Worm (Caenorhabditis elegans): ENCODE measurements around the gene atx-2.

atx-2 gene

DNA sequence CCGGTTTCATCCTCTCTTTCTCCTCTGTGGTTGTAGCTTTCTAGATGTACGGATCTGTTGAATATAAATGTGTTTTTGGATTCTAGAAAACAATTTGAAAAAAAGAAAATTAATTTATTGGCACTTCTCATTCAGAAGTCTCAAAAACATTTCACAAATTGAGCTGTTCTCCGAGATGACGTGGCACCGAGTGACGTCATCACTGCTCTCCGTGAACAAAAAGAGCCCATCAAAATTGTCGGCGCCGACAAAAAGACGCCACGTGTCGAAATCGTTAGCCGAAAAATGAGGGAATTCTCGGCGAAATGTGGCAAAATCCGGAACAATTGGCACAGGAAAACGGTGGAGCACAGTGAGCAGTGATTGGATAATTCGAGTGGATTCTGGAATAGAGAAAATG, 39.5 kb upstream of the atx-2 start:
- TF ChIP-seq fkh-10 (GFP tag; optimal IDR thresholded peaks at IDR 0.05), result no peak
- no peak for TF ChIP-seq ztf-11 (tag; optimal IDR thresholded peaks at IDR 0.05)
- TF ChIP-seq jun-1 (tag; optimal IDR thresholded peaks at IDR 0.05), result no peak
- no peak for TF ChIP-seq hmg-11 (tag; optimal IDR thresholded peaks at IDR 0.05)
- TF ChIP-seq ceh-9 (tag; optimal IDR thresholded peaks at IDR 0.05), result no peak
- no peak for TF ChIP-seq lin-39 (tag; optimal IDR thresholded peaks at IDR 0.05)
- no peak for TF ChIP-seq elt-1 (tag; optimal IDR thresholded peaks at IDR 0.05)
- TF ChIP-seq ceh-28 (tag; optimal IDR thresholded peaks at IDR 0.05), result no peak
- no peak for TF ChIP-seq nfya-1 (tag; optimal IDR thresholded peaks at IDR 0.05; ENCODE audit: insufficient read depth)
- TF ChIP-seq skn-1 (tag; optimal IDR thresholded peaks at IDR 0.05), result no peak
- TF ChIP-seq ceh-82 (tag; optimal IDR thresholded peaks at IDR 0.05), result no peak
- TF ChIP-seq elt-3 (tag; optimal IDR thresholded peaks at IDR 0.05), result no peak
- no peak for TF ChIP-seq aly-2 (tag; optimal IDR thresholded peaks at IDR 0.05)
- TF ChIP-seq elt-2 (tag; optimal IDR thresholded peaks at IDR 0.05), result no peak
- no peak for TF ChIP-seq tbx-2 (tag; optimal IDR thresholded peaks at IDR 0.05)

DNA sequence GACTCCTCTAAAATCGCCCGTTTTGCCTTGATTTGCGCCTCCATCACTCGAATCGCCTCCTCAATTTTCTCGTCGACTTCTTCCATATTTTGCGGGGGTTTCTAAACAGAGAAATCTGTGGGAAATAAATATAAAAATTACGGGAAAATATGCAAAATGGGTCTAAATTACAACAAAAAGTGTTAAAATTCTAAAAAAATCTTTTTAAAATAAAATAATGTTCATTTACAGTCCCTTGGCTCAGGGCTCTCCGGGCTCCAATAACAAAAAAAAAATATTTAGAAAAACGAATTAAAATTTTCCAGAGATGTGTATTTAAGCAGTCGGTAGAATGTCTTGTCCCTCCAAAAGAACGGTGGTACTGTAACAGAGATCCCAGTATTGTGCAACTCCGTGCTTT, 37.3 kb upstream of the atx-2 start, which contains the start of gene M03C11.6:
M03C11.6 (minus strand) TSS at position 101 of the 400 bp plus-strand sequence.
- TF ChIP-seq lin-15B (tag; optimal IDR thresholded peaks at IDR 0.05) (no peak), pqm-1 (tag; optimal IDR thresholded peaks at IDR 0.05) (no peak), nhr-12 (tag; optimal IDR thresholded peaks at IDR 0.05) (no peak), nhr-43 (tag; optimal IDR thresholded peaks at IDR 0.05; ENCODE audit: poor library complexity, severe bottlenecking) (no peak), mml-1 (tag; optimal IDR thresholded peaks at IDR 0.05) (no peak), fos-1 (tag; optimal IDR thresholded peaks at IDR 0.05) (no peak), nhr-25 (tag; optimal IDR thresholded peaks at IDR 0.05) (no peak), ceh-9 (tag; optimal IDR thresholded peaks at IDR 0.05) (no peak), skn-1 (tag; optimal IDR thresholded peaks at IDR 0.05) (no peak), unc-39 (tag; optimal IDR thresholded peaks at IDR 0.05) (no peak), ztf-11 (tag; optimal IDR thresholded peaks at IDR 0.05) (no peak), nhr-76 (tag; optimal IDR thresholded peaks at IDR 0.05) (no peak), ztf-4 (tag; optimal IDR thresholded peaks at IDR 0.05) (no peak), R02D3.7 (tag; optimal IDR thresholded peaks at IDR 0.05) (no peak), tbx-2 (tag; optimal IDR thresholded peaks at IDR 0.05) (no peak), ceh-82 (tag; optimal IDR thresholded peaks at IDR 0.05) (no peak)

DNA sequence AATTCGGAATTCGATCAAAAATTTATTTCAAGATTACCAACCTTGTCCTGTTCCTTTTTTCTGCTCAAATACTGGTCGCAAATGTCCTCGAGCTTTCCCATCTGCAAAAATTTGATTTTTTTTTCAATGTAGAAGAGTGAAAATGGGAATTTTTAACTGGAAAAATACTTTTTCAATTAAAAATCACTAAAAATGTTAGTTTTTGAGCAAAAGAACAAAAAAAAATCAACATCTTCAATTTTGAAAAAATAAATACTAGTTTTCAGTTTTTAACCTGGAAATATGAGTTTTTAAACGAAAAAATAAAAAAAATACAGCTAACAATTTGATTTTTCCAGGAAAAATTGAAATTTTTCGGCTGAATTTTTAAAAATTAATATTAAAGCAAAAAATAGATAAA, 33.3 kb upstream of the atx-2 start, which contains the start of gene prp-3:
prp-3 (minus strand) TSS at position 101 of the 400 bp plus-strand sequence.
- TF ChIP-seq lin-15B (tag; optimal IDR thresholded peaks at IDR 0.05), result no peak
- no peak for TF ChIP-seq daf-12 (tag; optimal IDR thresholded peaks at IDR 0.05)

DNA sequence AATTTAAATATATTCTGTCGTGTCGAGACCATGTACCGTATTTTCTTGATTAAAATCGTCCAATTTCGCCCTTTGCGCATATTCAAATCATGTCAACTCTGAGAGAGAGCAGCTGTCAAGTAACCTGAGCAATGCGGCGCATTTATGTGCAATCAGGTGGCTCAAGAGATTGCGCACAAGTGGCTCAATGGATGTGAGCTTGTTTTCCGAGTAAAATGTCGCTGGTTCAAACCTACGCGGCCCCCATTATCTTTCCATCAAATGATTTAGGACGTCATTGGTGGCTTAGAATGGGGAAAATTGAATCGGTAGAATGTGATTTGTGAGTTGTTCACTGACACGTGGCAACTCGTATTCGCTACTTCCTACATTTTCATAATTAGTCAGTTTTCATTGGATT, 29.1 kb upstream of the atx-2 start:
- no peak for TF ChIP-seq zag-1 (tag; optimal IDR thresholded peaks at IDR 0.05)
- TF ChIP-seq ama-1 (optimal IDR thresholded peaks at IDR 0.05), result no peak
- peak; percentile 33 for TF ChIP-seq nfya-1 (tag; optimal IDR thresholded peaks at IDR 0.05; ENCODE audit: insufficient read depth)
- TF ChIP-seq elt-3 (tag; optimal IDR thresholded peaks at IDR 0.05), result no peak
- TF ChIP-seq nhr-67 (tag; optimal IDR thresholded peaks at IDR 0.05), result no peak
- TF ChIP-seq nhr-25 (tag; optimal IDR thresholded peaks at IDR 0.05), result no peak
- TF ChIP-seq pha-4 (tag; optimal IDR thresholded peaks at IDR 0.05), result no peak
- TF ChIP-seq lin-39 (tag; optimal IDR thresholded peaks at IDR 0.05), result peak; percentile 90
- peak; percentile 12 for TF ChIP-seq lin-15B (tag; optimal IDR thresholded peaks at IDR 0.05)
- TF ChIP-seq egl-27 (tag; optimal IDR thresholded peaks at IDR 0.05), result no peak
- no peak for TF ChIP-seq ceh-82 (tag; optimal IDR thresholded peaks at IDR 0.05)
- no peak for TF ChIP-seq elt-2 (tag; optimal IDR thresholded peaks at IDR 0.05)
- no peak for TF ChIP-seq ztf-4 (tag; optimal IDR thresholded peaks at IDR 0.05)
- TF ChIP-seq tbx-2 (tag; optimal IDR thresholded peaks at IDR 0.05), result no peak
- no peak for TF ChIP-seq hmg-11 (tag; optimal IDR thresholded peaks at IDR 0.05)
- no peak for TF ChIP-seq fos-1 (tag; optimal IDR thresholded peaks at IDR 0.05)
- TF ChIP-seq ceh-28 (tag; optimal IDR thresholded peaks at IDR 0.05), result no peak

DNA sequence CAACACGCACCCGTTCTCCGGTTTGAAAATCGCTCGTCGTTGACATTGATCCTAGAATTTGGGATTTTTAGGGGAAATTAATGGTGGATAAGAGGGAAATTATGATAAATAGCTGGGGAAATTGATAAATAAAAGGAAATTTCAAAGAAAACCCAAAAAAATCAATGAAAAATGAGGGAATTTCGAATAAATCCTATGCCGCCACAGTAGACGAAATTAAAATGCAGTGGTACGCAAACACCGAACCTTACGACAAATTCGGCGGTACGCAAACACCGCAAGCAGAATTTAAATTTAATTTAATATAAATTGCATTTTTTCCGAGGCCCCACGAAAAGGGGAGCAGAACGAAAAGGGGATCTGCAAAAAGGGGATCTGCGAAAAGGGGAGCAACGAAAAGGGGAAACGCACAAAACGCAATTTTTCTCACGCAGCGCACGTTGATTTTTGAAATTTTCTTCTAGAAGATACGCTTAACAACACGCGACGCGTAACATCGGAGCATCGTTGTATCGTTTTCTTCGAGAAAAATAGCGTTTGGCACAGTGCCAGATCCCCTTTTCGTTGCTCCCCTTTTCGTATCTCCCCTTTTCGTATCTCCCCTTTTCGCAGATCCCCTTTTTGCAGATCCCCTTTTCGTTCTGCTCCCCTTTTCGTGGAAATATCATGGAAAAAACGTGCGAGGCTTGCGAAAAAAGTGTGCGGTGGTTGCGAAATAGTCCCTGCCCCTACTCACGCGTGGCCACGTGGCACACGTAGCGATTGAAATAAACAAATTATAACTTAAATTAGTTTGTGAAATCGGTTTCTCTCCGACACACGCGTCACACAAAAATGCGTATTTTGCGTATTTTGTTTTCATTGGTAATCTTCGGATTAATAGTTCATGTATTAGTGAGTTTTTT, 25.0 kb upstream of the atx-2 start, which contains the start of the genes smrd-1 and enu-3.1:
smrd-1 (minus strand) TSS at position 51 of the 905 bp plus-strand sequence.
enu-3.1 (plus strand) TSS at position 339 of the 905 bp plus-strand sequence.
- TF ChIP-seq nfya-1 (tag; optimal IDR thresholded peaks at IDR 0.05; ENCODE audit: insufficient read depth) (peak; percentile 67), nhr-43 (tag; optimal IDR thresholded peaks at IDR 0.05; ENCODE audit: poor library complexity, severe bottlenecking) (peak; percentile 30), lin-15B (tag; optimal IDR thresholded peaks at IDR 0.05) (peak; percentile 78), pha-4 (tag; optimal IDR thresholded peaks at IDR 0.05) (peak; percentile 5), tbx-2 (tag; optimal IDR thresholded peaks at IDR 0.05) (peak; percentile 2), hmg-11 (tag; optimal IDR thresholded peaks at IDR 0.05) (peak; percentile 22), fkh-10 (GFP tag; optimal IDR thresholded peaks at IDR 0.05) (peak; percentile 29), lin-39 (tag; optimal IDR thresholded peaks at IDR 0.05) (peak; percentile 29), nhr-23 (tag; optimal IDR thresholded peaks at IDR 0.05) (peak; percentile 2), pqm-1 (tag; optimal IDR thresholded peaks at IDR 0.05) (peak; percentile 0)
